Worm (Caenorhabditis elegans) whole organism, L2 larva: ENCODE data around the gene C46F11.6.

Experiments used
- F13H6.1 ChIP-seq: sonication (generic microtip); optimal IDR thresholded peaks from 2 replicates; lab custom pipeline; 2016; ENCODE audit warnings: missing genetic modification characterization, missing compliant biosample characterization
- R02D3.7 ChIP-seq: fragments of 150-350 bp; optimal IDR thresholded peaks from 2 replicates; lab custom pipeline; 2014; ENCODE audit warnings: missing biosample characterization, missing genetic modification characterization
- Y55F3AM.14 ChIP-seq: fragments of 200-800 bp; sonication (Bioruptor generic); optimal IDR thresholded peaks from 2 replicates; lab custom pipeline; 2018; ENCODE audit warnings: mild to moderate bottlenecking, missing genetic modification characterization, missing compliant biosample characterization
- ZK546.5 ChIP-seq: sonication (generic microtip); optimal IDR thresholded peaks from 2 replicates; lab custom pipeline; 2017; ENCODE audit warnings: missing biosample characterization, missing genetic modification characterization
- alr-1 ChIP-seq: fragments of 150-350 bp; optimal IDR thresholded peaks from 2 replicates; lab custom pipeline; 2014; ENCODE audit warnings: missing biosample characterization, missing genetic modification characterization
- aly-2 ChIP-seq: fragments of 150-350 bp; optimal IDR thresholded peaks from 2 replicates; lab custom pipeline; 2014; ENCODE audit warnings: missing biosample characterization, missing genetic modification characterization
- ama-1 ChIP-seq: fragments of 150-350 bp; optimal IDR thresholded peaks from 2 replicates; lab custom pipeline; 2018; ENCODE audit warnings: inconsistent platforms
- blmp-1 ChIP-seq: sonication (generic microtip); optimal IDR thresholded peaks from 2 replicates; lab custom pipeline; 2017; ENCODE audit warnings: missing genetic modification characterization, mild to moderate bottlenecking, missing compliant biosample characterization, antibody characterized with exemption, moderate library complexity; ENCODE audit not compliant: insufficient read depth
- ceh-82 ChIP-seq: fragments of 150-350 bp; optimal IDR thresholded peaks from 2 replicates; lab custom pipeline; 2014; ENCODE audit warnings: missing biosample characterization, missing genetic modification characterization
- crh-2 ChIP-seq: sonication (generic microtip); optimal IDR thresholded peaks from 2 replicates; lab custom pipeline; 2017; ENCODE audit warnings: missing biosample characterization, missing genetic modification characterization
- dmd-4 ChIP-seq: sonication (generic microtip); optimal IDR thresholded peaks from 2 replicates; lab custom pipeline; 2017; ENCODE audit warnings: missing biosample characterization, missing genetic modification characterization
- egl-27 ChIP-seq: sonication (generic microtip); optimal IDR thresholded peaks from 3 replicates; lab custom pipeline; 2017; ENCODE audit warnings: missing biosample characterization, missing genetic modification reagents, missing genetic modification characterization
- elt-3 ChIP-seq: sonication (generic microtip); optimal IDR thresholded peaks from 2 replicates; lab custom pipeline; 2017; ENCODE audit warnings: missing biosample characterization, missing genetic modification characterization
- fos-1 ChIP-seq: fragments of 150-350 bp; optimal IDR thresholded peaks from 2 replicates; lab custom pipeline; 2014; ENCODE audit warnings: missing biosample characterization, missing genetic modification characterization
- gmeb-1 ChIP-seq: fragments of 150-350 bp; optimal IDR thresholded peaks from 2 replicates; lab custom pipeline; 2014; ENCODE audit warnings: missing biosample characterization, missing genetic modification characterization
- lin-13 ChIP-seq: fragments of 150-350 bp; optimal IDR thresholded peaks from 2 replicates; lab custom pipeline; 2014; ENCODE audit warnings: missing biosample characterization, missing genetic modification reagents, missing genetic modification characterization
- lsy-2 ChIP-seq, 2 experiments: fragments of 150-350 bp in 1 of 2; sonication (generic microtip) in 1 of 2; optimal IDR thresholded peaks; 2 replicates each; lab custom pipeline; 2014 to 2017; ENCODE audit warnings: missing biosample characterization in 2 of 2, missing genetic modification characterization in 2 of 2
- mab-5 ChIP-seq: fragments of 150-350 bp; optimal IDR thresholded peaks from 2 replicates; lab custom pipeline; 2014; ENCODE audit warnings: missing biosample characterization, missing genetic modification characterization
- mbf-1 ChIP-seq: sonication (generic microtip); optimal IDR thresholded peaks from 2 replicates; lab custom pipeline; 2017; ENCODE audit warnings: missing biosample characterization, missing genetic modification characterization
- nhr-10 ChIP-seq: sonication (generic microtip); optimal IDR thresholded peaks from 2 replicates; lab custom pipeline; 2017; ENCODE audit warnings: missing biosample characterization, missing genetic modification characterization
- nhr-12 ChIP-seq: fragments of 150-350 bp; optimal IDR thresholded peaks from 2 replicates; lab custom pipeline; 2014; ENCODE audit warnings: missing biosample characterization, missing genetic modification characterization
- nhr-129 ChIP-seq: fragments of 150-350 bp; optimal IDR thresholded peaks from 2 replicates; lab custom pipeline; 2014; ENCODE audit warnings: missing biosample characterization, missing genetic modification characterization
- nhr-21 ChIP-seq: fragments of 150-350 bp; optimal IDR thresholded peaks from 2 replicates; lab custom pipeline; 2014; ENCODE audit warnings: missing biosample characterization, missing genetic modification characterization
- nhr-23 ChIP-seq: fragments of 150-350 bp; optimal IDR thresholded peaks from 2 replicates; lab custom pipeline; 2014; ENCODE audit warnings: missing biosample characterization, missing genetic modification reagents, missing genetic modification characterization
- nhr-237 ChIP-seq: fragments of 150-350 bp; optimal IDR thresholded peaks from 2 replicates; lab custom pipeline; 2014; ENCODE audit warnings: missing biosample characterization, missing genetic modification characterization
- nhr-25 ChIP-seq: fragments of 150-350 bp; sonication (generic microtip); optimal IDR thresholded peaks from 3 replicates; lab custom pipeline; 2014; ENCODE audit warnings: missing biosample characterization, missing genetic modification characterization
- nhr-6 ChIP-seq: fragments of 150-350 bp; optimal IDR thresholded peaks from 2 replicates; lab custom pipeline; 2014; ENCODE audit warnings: missing biosample characterization, missing genetic modification characterization
- nhr-77 ChIP-seq: fragments of 150-350 bp; optimal IDR thresholded peaks from 2 replicates; lab custom pipeline; 2014; ENCODE audit warnings: missing biosample characterization, missing genetic modification characterization
- peb-1 ChIP-seq: fragments of 150-350 bp; optimal IDR thresholded peaks from 2 replicates; lab custom pipeline; 2014; ENCODE audit warnings: missing biosample characterization, missing genetic modification characterization
- sem-4 ChIP-seq: fragments of 150-350 bp; optimal IDR thresholded peaks from 2 replicates; lab custom pipeline; 2014; ENCODE audit warnings: missing biosample characterization, missing genetic modification reagents, missing genetic modification characterization
- skn-1 ChIP-seq: sonication (generic microtip); optimal IDR thresholded peaks from 2 replicates; lab custom pipeline; 2017; ENCODE audit warnings: missing biosample characterization, missing genetic modification characterization
- sma-3 ChIP-seq: sonication (generic microtip); optimal IDR thresholded peaks from 2 replicates; lab custom pipeline; 2016; ENCODE audit warnings: missing genetic modification reagents, missing genetic modification characterization, missing compliant biosample characterization
- sma-9 ChIP-seq, 2 experiments: fragments of 150-350 bp in 1 of 2; sonication (generic microtip) in 1 of 2; optimal IDR thresholded peaks; 2 replicates each; lab custom pipeline; 2014 to 2016; ENCODE audit warnings: missing genetic modification characterization in 2 of 2, mild to moderate bottlenecking in 1 of 2, missing biosample characterization in 1 of 2, missing compliant biosample characterization in 1 of 2, missing genetic modification reagents in 1 of 2, moderate library complexity in 1 of 2
- snpc-4 ChIP-seq: fragments of 150-350 bp; optimal IDR thresholded peaks from 2 replicates; lab custom pipeline; 2014; ENCODE audit warnings: missing biosample characterization, missing genetic modification characterization
- unc-55 ChIP-seq: fragments of 150-350 bp; sonication (generic microtip); optimal IDR thresholded peaks from 3 replicates; lab custom pipeline; 2014; ENCODE audit warnings: missing biosample characterization, missing genetic modification reagents, missing genetic modification characterization
- unc-62 ChIP-seq: fragments of 150-350 bp; optimal IDR thresholded peaks from 2 replicates; lab custom pipeline; 2014; ENCODE audit warnings: missing biosample characterization, missing genetic modification reagents, missing genetic modification characterization
- zag-1 ChIP-seq: fragments of 150-350 bp; optimal IDR thresholded peaks from 2 replicates; lab custom pipeline; 2014; ENCODE audit warnings: missing biosample characterization, missing genetic modification characterization
- ztf-11 ChIP-seq: sonication (generic microtip); optimal IDR thresholded peaks from 2 replicates; lab custom pipeline; 2017; ENCODE audit warnings: missing biosample characterization, missing genetic modification characterization

The C46F11.6 gene

ce11 chrIII:3670336-3670735 is at the start of gene C46F11.6:
Gene C46F11.6 (minus strand): TSS chrIII:3670436.
- no peak for TF ChIP-seq mbf-1 (tag; lab: Kevin White, UChicago)
- TF ChIP-seq snpc-4 (tag; lab: Kevin White, UChicago): no peak
- TF ChIP-seq alr-1 (tag; lab: Kevin White, UChicago): no peak
- no peak for TF ChIP-seq nhr-12
- no peak for TF ChIP-seq lin-13 (GFP tag; lab: Kevin White, UChicago)
- TF ChIP-seq mab-5 (tag; lab: Kevin White, UChicago): no peak
- TF ChIP-seq, all 48 proteins: peak for 0

- TF ChIP-seq egl-27 (tag; lab: Kevin White, UChicago) (no peak), lsy-2 (tag; optimal IDR thresholded peaks at IDR 0.05; lab: Kevin White, UChicago) (no peak), Y55F3AM.14 (GFP tag; lab: Kevin White, UChicago) (no peak), unc-55 (GFP tag; lab: Kevin White, UChicago) (peak; percentile 62), peb-1 (tag; lab: Kevin White, UChicago) (no peak), crh-2 (no peak)
Measured at ce11 chrIII:3719564-3719963, 49.3 kb upstream of the C46F11.6 start, which contains the start of gene C14B1.8. Gene C14B1.8 (minus strand): TSS chrIII:3719680.

- TF ChIP-seq nhr-129 (tag; lab: Kevin White, UChicago): no peak
- TF ChIP-seq nhr-23 (tag; lab: Kevin White, UChicago): no peak
- no peak for TF ChIP-seq ama-1 (lab: Kevin White, UChicago)
- no peak for TF ChIP-seq sem-4 (tag; lab: Kevin White, UChicago)
- TF ChIP-seq elt-3 (tag; lab: Kevin White, UChicago): no peak
- no peak for TF ChIP-seq ceh-82 (tag; lab: Kevin White, UChicago)
- no peak for TF ChIP-seq gmeb-1 (tag; lab: Kevin White, UChicago)
- TF ChIP-seq ztf-11: no peak
- no peak for TF ChIP-seq zag-1
Measured at ce11 chrIII:3716073-3716659, 45.9 kb upstream of the C46F11.6 start.

ce11 chrIII:3713163-3713562 is 42.9 kb upstream of the C46F11.6 start, which contains the start of gene nrde-1:
Gene nrde-1 (plus strand): TSS chrIII:3713463.
- TF ChIP-seq elt-3 (tag; lab: Kevin White, UChicago) (no peak), fos-1 (tag; lab: Kevin White, UChicago) (no peak), blmp-1 (tag; lab: Kevin White, UChicago) (no peak), unc-62 (GFP tag; lab: Kevin White, UChicago) (no peak), F13H6.1 (no peak), skn-1 (tag; lab: Kevin White, UChicago) (no peak), ztf-11 (no peak), nhr-10 (no peak), sma-9 (GFP tag; optimal IDR thresholded peaks at IDR 0.05; lab: Kevin White, UChicago) (no peak), sma-9 (tag; optimal IDR thresholded peaks at IDR 0.05; lab: Kevin White, UChicago) (no peak), ZK546.5 (tag; lab: Kevin White, UChicago) (no peak), R02D3.7 (no peak), aly-2 (tag; lab: Kevin White, UChicago) (no peak), dmd-4 (tag; lab: Kevin White, UChicago) (no peak), ceh-82 (tag; lab: Kevin White, UChicago) (no peak), sma-3 (no peak), Y55F3AM.14 (GFP tag; lab: Kevin White, UChicago) (no peak)
- TF ChIP-seq, all 48 proteins: peak for 0

- TF ChIP-seq nhr-25 (no peak), blmp-1 (tag; lab: Kevin White, UChicago) (no peak), nhr-237 (no peak), ama-1 (lab: Kevin White, UChicago) (no peak), nhr-21 (tag; lab: Kevin White, UChicago) (no peak), nhr-6 (tag; lab: Kevin White, UChicago) (no peak), crh-2 (no peak), alr-1 (tag; lab: Kevin White, UChicago) (no peak), zag-1 (no peak), sma-9 (GFP tag; optimal IDR thresholded peaks at IDR 0.05; lab: Kevin White, UChicago) (no peak), sma-9 (tag; optimal IDR thresholded peaks at IDR 0.05; lab: Kevin White, UChicago) (no peak), sma-3 (no peak), R02D3.7 (no peak), ZK546.5 (tag; lab: Kevin White, UChicago) (no peak), lsy-2 (tag; optimal IDR thresholded peaks at IDR 0.05; lab: Kevin White, UChicago) (no peak), nhr-77 (no peak), unc-55 (GFP tag; lab: Kevin White, UChicago) (no peak)
Measured at ce11 chrIII:3709030-3709429, 38.8 kb upstream of the C46F11.6 start, which contains the start of gene alkb-8. Gene alkb-8 (plus strand): TSS chrIII:3709330.
